Worm (Caenorhabditis elegans): ENCODE measurements around the gene Y27F2A.11.
"Not testable (repeated sequence)": the region's sequence is repeated elsewhere in the genome, so short reads cannot be mapped to it uniquely, and the experiment has no call there.

ce11 chrII:3142855-3143254 lies 46.3 kb upstream of the Y27F2A.11 start, which contains the start of gene sri-42:
- not testable (repeated sequence) for TF ChIP-seq snpc-4, egl-27 (tag; optimal IDR thresholded peaks at IDR 0.05)

Data from whole organism, L1 larva.